Worm (Caenorhabditis elegans): ENCODE measurements around the gene Y26G10.1.

DNA sequence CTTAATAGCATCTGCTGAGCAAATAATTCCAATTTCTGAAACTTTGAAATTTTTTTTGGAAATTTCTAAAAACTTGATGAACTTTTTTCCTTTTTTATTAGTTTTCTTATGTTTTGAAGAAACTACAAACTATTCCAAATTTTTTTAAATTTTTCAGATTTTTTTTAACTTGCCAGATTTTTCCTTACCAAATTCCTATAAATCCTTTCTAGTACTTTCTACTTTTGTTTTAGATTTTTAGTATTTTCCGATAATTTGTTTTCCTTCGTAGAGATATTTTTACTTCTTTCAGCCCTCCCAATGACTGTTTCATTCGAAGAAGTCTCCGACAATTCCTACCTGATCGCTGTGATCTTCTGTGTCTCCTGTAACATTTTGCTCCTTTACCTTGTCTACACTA, 22.9 kb upstream of the Y26G10.1 start, which contains the start of gene str-77:
- TF ChIP-seq F33H1.4 (GFP tag; IDR thresholded peaks at IDR 0.05) (no peak), Y56A3A.18 (GFP tag; IDR thresholded peaks at IDR 0.05) (no peak), ama-1 (optimal IDR thresholded peaks at IDR 0.05) (no peak), ama-1 (GFP tag; optimal IDR thresholded peaks at IDR 0.05) (no peak), ztf-28 (GFP tag; IDR thresholded peaks at IDR 0.05) (no peak), Y79H2A.3 (GFP tag; conservative IDR thresholded peaks at IDR 0.05) (no peak)
